Worm (Caenorhabditis elegans): ENCODE results near the gene F36G3.1.

Gene F36G3.1

DNA sequence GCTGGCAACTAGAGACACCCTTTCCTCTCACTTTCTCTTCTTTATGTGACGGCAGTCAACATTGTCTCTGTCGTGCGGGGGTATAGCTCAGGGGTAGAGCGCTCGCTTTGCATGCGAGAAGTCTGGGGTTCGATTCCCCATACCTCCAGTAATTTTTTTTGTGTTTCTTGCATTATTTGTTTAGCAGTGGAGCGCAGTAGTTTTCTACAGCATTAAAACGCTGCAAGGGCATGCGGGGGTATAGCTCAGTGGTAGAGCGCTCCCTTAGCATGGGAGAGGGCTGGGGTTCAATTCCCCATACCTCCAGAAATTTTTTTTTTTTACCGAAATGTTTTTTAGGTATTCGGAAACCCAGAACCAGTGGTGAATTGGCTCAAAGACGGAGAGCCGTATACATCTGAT lies 45.5 kb downstream of the F36G3.1 start:
- peak; percentile 57 for TF ChIP-seq ceh-22 (tag; optimal IDR thresholded peaks at IDR 0.05)
- peak; percentile 93 for TF ChIP-seq ceh-6 (GFP tag; optimal IDR thresholded peaks at IDR 0.05)
- peak; percentile 80 for TF ChIP-seq ets-4 (tag; optimal IDR thresholded peaks at IDR 0.05)
- peak; percentile 95 for TF ChIP-seq npax-4 (tag; optimal IDR thresholded peaks at IDR 0.05)
- TF ChIP-seq pag-3 (tag; optimal IDR thresholded peaks at IDR 0.05; ENCODE audit: borderline replicate concordance), result peak; percentile 94
- peak; percentile 94 for TF ChIP-seq dve-1 (tag; optimal IDR thresholded peaks at IDR 0.05)
- TF ChIP-seq dmd-4 (tag; optimal IDR thresholded peaks at IDR 0.05; ENCODE audit: borderline replicate concordance), result peak; percentile 95
- peak; percentile 98 for TF ChIP-seq unc-3 (GFP tag; conservative IDR thresholded peaks at IDR 0.05)
- peak; percentile 94 for TF ChIP-seq unc-3 (tag; optimal IDR thresholded peaks at IDR 0.05)
- TF ChIP-seq ceh-24 (tag; optimal IDR thresholded peaks at IDR 0.05), result peak; percentile 91
- peak; percentile 81 for TF ChIP-seq tbx-7 (tag; optimal IDR thresholded peaks at IDR 0.05)
- TF ChIP-seq fkh-10 (GFP tag; optimal IDR thresholded peaks at IDR 0.05), result peak; percentile 78
- TF ChIP-seq ceh-18 (tag; optimal IDR thresholded peaks at IDR 0.05), result peak; percentile 96
- TF ChIP-seq pqm-1 (tag; optimal IDR thresholded peaks at IDR 0.05), result peak; percentile 98
- peak; percentile 98 for TF ChIP-seq gmeb-2 (tag; optimal IDR thresholded peaks at IDR 0.05)
- TF ChIP-seq hlh-30 (tag; optimal IDR thresholded peaks at IDR 0.05; ENCODE audit: insufficient read depth), result peak; percentile 43
- TF ChIP-seq ceh-30 (tag; optimal IDR thresholded peaks at IDR 0.05), result peak; percentile 73
- peak; percentile 99 for TF ChIP-seq hlh-6 (tag; optimal IDR thresholded peaks at IDR 0.05)
- peak; percentile 97 for TF ChIP-seq ceh-19 (GFP tag; optimal IDR thresholded peaks at IDR 0.05)
- peak; percentile 94 for TF ChIP-seq hlh-15 (tag; optimal IDR thresholded peaks at IDR 0.05)
- TF ChIP-seq unc-42 (tag; optimal IDR thresholded peaks at IDR 0.05), result peak; percentile 75
- TF ChIP-seq unc-86 (tag; optimal IDR thresholded peaks at IDR 0.05), result peak; percentile 96
- peak; percentile 95 for TF ChIP-seq nhr-232 (tag; optimal IDR thresholded peaks at IDR 0.05)
- peak; percentile 93 for TF ChIP-seq lin-11 (tag; optimal IDR thresholded peaks at IDR 0.05)
- TF ChIP-seq ref-2 (tag; optimal IDR thresholded peaks at IDR 0.05), result peak; percentile 96
- peak; percentile 95 for TF ChIP-seq madf-2 (tag; optimal IDR thresholded peaks at IDR 0.05)
- TF ChIP-seq tbx-2 (tag; optimal IDR thresholded peaks at IDR 0.05), result peak; percentile 95
- TF ChIP-seq pat-9 (tag; optimal IDR thresholded peaks at IDR 0.05), result peak; percentile 97
- TF ChIP-seq hlh-13 (GFP tag; optimal IDR thresholded peaks at IDR 0.05), result peak; percentile 76
- peak; percentile 95 for TF ChIP-seq rnt-1 (tag; optimal IDR thresholded peaks at IDR 0.05)
- TF ChIP-seq elt-4 (tag; optimal IDR thresholded peaks at IDR 0.05), result peak; percentile 98
- peak; percentile 94 for TF ChIP-seq K02D7.2 (tag; optimal IDR thresholded peaks at IDR 0.05)
- TF ChIP-seq ceh-31 (tag; optimal IDR thresholded peaks at IDR 0.05), result peak; percentile 89
- peak; percentile 95 for TF ChIP-seq che-1 (tag; optimal IDR thresholded peaks at IDR 0.05)
- TF ChIP-seq C38D4.7 (GFP tag; optimal IDR thresholded peaks at IDR 0.05), result peak; percentile 95
- TF ChIP-seq ztf-16 (tag; optimal IDR thresholded peaks at IDR 0.05), result peak; percentile 98
- TF ChIP-seq ceh-2 (tag; optimal IDR thresholded peaks at IDR 0.05), result peak; percentile 93
- TF ChIP-seq pha-2 (tag; optimal IDR thresholded peaks at IDR 0.05), result peak; percentile 93
- peak; percentile 92 for TF ChIP-seq F13H6.1 (tag; optimal IDR thresholded peaks at IDR 0.05)
- TF ChIP-seq syd-9 (tag; optimal IDR thresholded peaks at IDR 0.05), result peak; percentile 96
- TF ChIP-seq ceh-34 (tag; optimal IDR thresholded peaks at IDR 0.05), result peak; percentile 97
- TF ChIP-seq odd-2 (tag; optimal IDR thresholded peaks at IDR 0.05), result peak; percentile 82
- peak; percentile 98 for TF ChIP-seq ceh-45 (GFP tag; IDR thresholded peaks at IDR 0.05)
- peak; percentile 92 for TF ChIP-seq sdc-2 (tag; optimal IDR thresholded peaks at IDR 0.05)
- TF ChIP-seq nfya-1 (tag; optimal IDR thresholded peaks at IDR 0.05), result peak; percentile 77
- peak; percentile 92 for TF ChIP-seq T23F11.4 (GFP tag; optimal IDR thresholded peaks at IDR 0.05)
- peak; percentile 92 for TF ChIP-seq ceh-9 (tag; optimal IDR thresholded peaks at IDR 0.05)
- peak; percentile 87 for TF ChIP-seq ceh-48 (tag; optimal IDR thresholded peaks at IDR 0.05)
- TF ChIP-seq ttx-3 (tag; optimal IDR thresholded peaks at IDR 0.05), result peak; percentile 95
- TF ChIP-seq sox-4 (tag; optimal IDR thresholded peaks at IDR 0.05), result peak; percentile 96
- TF ChIP-seq ceh-14 (tag; optimal IDR thresholded peaks at IDR 0.05), result peak; percentile 96
- TF ChIP-seq sox-2 (GFP tag; IDR thresholded peaks at IDR 0.05), result peak; percentile 95
- peak; percentile 97 for TF ChIP-seq eyg-1 (tag; optimal IDR thresholded peaks at IDR 0.05)

Data from whole organism, late embryonic.